Worm (Caenorhabditis elegans) whole organism, young adult: ENCODE measurements around the gene F20A1.4.

Experiments
- B0035.1 ChIP-seq: sonication (generic microtip); optimal IDR thresholded peaks from 2 replicates; lab custom pipeline; 2016; ENCODE audit warnings: missing genetic modification characterization, mild to moderate bottlenecking, missing compliant biosample characterization, missing genotype, missing genetic modification reagents
- D2030.7 ChIP-seq: fragments of 200-800 bp; sonication (Bioruptor generic); IDR thresholded peaks from 2 replicates; pipeline ENCODE4 v1.3.6; 2022; ENCODE audit warnings: missing genetic modification reagents, missing genetic modification characterization, missing compliant biosample characterization
- ama-1 ChIP-seq, 3 experiments: fragments of 150-350 bp in 1 of 3; sonication (generic microtip) in 2 of 3; optimal IDR thresholded peaks; 2 replicates each; lab custom pipeline; 2014 to 2018; ENCODE audit warnings: missing biosample characterization in 2 of 3, missing genetic modification characterization in 2 of 3, missing genetic modification reagents in 2 of 3
- efl-1 ChIP-seq: fragments of 150-350 bp; optimal IDR thresholded peaks from 2 replicates; lab custom pipeline; 2014; ENCODE audit warnings: missing biosample characterization, missing genetic modification reagents, missing genetic modification characterization
- fkh-3 ChIP-seq: sonication (generic microtip); optimal IDR thresholded peaks from 2 replicates; lab custom pipeline; 2016; ENCODE audit warnings: mild to moderate bottlenecking, missing genetic modification characterization, missing compliant biosample characterization
- hmg-1.2 ChIP-seq: fragments of 200-800 bp; sonication (Bioruptor generic); IDR thresholded peaks from 2 replicates; pipeline ENCODE4 v1.3.6; 2022; ENCODE audit warnings: missing genetic modification reagents, missing genetic modification characterization, missing compliant biosample characterization
- madf-8 ChIP-seq: fragments of 200-800 bp; sonication (Bioruptor generic); conservative IDR thresholded peaks from 2 replicates; pipeline ENCODE4 v1.3.6; 2022; ENCODE audit warnings: missing genetic modification reagents, missing genetic modification characterization, missing compliant biosample characterization
- nfya-1 ChIP-seq: sonication (generic microtip); optimal IDR thresholded peaks from 2 replicates; lab custom pipeline; 2017; ENCODE audit warnings: antibody characterized with exemption, missing compliant biosample characterization, missing genetic modification characterization, borderline replicate concordance; ENCODE audit not compliant: insufficient read depth
- nhr-179 ChIP-seq: sonication (generic microtip); optimal IDR thresholded peaks from 2 replicates; lab custom pipeline; 2016; ENCODE audit warnings: mild to moderate bottlenecking, missing genetic modification characterization, missing compliant biosample characterization
- rcor-1 ChIP-seq: fragments of 200-800 bp; sonication (Bioruptor generic); IDR thresholded peaks from 2 replicates; pipeline ENCODE4 v1.3.6; 2022; ENCODE audit warnings: missing genetic modification reagents, missing genetic modification characterization, missing compliant biosample characterization
- snpc-4 ChIP-seq, 5 experiments: fragments of 150-350 bp in 1 of 5; sonication (generic microtip) in 4 of 5; optimal IDR thresholded peaks; 2 replicates each; lab custom pipeline; 2014 to 2018; ENCODE audit warnings: missing genetic modification characterization in 5 of 5, missing biosample characterization in 3 of 5, antibody characterized with exemption in 2 of 5, mild to moderate bottlenecking in 2 of 5, missing compliant biosample characterization in 2 of 5, missing genotype in 2 of 5, moderate library complexity in 2 of 5, missing genetic modification reagents in 1 of 5
- unc-62 ChIP-seq: fragments of 150-350 bp; optimal IDR thresholded peaks from 2 replicates; lab custom pipeline; 2014; ENCODE audit warnings: missing biosample characterization, missing genetic modification reagents, missing genetic modification characterization
- ztf-28 ChIP-seq: fragments of 200-800 bp; sonication (Bioruptor generic); IDR thresholded peaks from 2 replicates; pipeline ENCODE4 v1.3.6; 2022; ENCODE audit warnings: missing genetic modification reagents, missing genetic modification characterization, missing compliant biosample characterization

ce11 chrV:7012617-7013016 is 9.1 kb downstream of the F20A1.4 start, which contains the start of gene srw-127:
- TF ChIP-seq rcor-1 (GFP tag; lab: Robert Waterston, UW) (no peak), hmg-1.2 (GFP tag; lab: Robert Waterston, UW) (no peak), madf-8 (GFP tag; lab: Robert Waterston, UW) (no peak), B0035.1 (tag; lab: Kevin White, UChicago) (no peak), ama-1 (optimal IDR thresholded peaks at IDR 0.05; lab: Kevin White, UChicago) (no peak), ama-1 (GFP tag; optimal IDR thresholded peaks at IDR 0.05; lab: Kevin White, UChicago) (no peak), ztf-28 (GFP tag; lab: Robert Waterston, UW) (no peak), snpc-4 (GFP tag; optimal IDR thresholded peaks at IDR 0.05; lab: Kevin White, UChicago) (no peak), snpc-4 (tag; optimal IDR thresholded peaks at IDR 0.05; lab: Kevin White, UChicago) (no peak), unc-62 (GFP tag; lab: Kevin White, UChicago) (no peak), nfya-1 (no peak), fkh-3 (tag; lab: Kevin White, UChicago) (no peak), D2030.7 (GFP tag; lab: Robert Waterston, UW) (no peak), nhr-179 (tag; lab: Kevin White, UChicago) (no peak), efl-1 (GFP tag; lab: Kevin White, UChicago) (no peak)
